Worm (Caenorhabditis elegans): ENCODE data around the gene zip-10.

The zip-10 gene

ce11 chrV:11649254-11649653 lies 1.3 kb downstream of the zip-10 start:
- TF ChIP-seq T22C8.4 (GFP tag; IDR thresholded peaks at IDR 0.05) (no peak), klf-2 (GFP tag; conservative IDR thresholded peaks at IDR 0.05) (no peak), cog-1 (tag; optimal IDR thresholded peaks at IDR 0.05) (no peak), ref-1 (GFP tag; conservative IDR thresholded peaks at IDR 0.05) (no peak), med-1 (GFP tag; optimal IDR thresholded peaks at IDR 0.05; ENCODE audit: insufficient read depth) (no peak), flt-1 (GFP tag; IDR thresholded peaks at IDR 0.05) (no peak), tab-1 (GFP tag; IDR thresholded peaks at IDR 0.05) (no peak), ztf-23 (GFP tag; IDR thresholded peaks at IDR 0.05) (no peak), ztf-29 (GFP tag; IDR thresholded peaks at IDR 0.05) (no peak)

- TF ChIP-seq ref-1 (GFP tag; conservative IDR thresholded peaks at IDR 0.05) (no peak), cog-1 (tag; optimal IDR thresholded peaks at IDR 0.05) (no peak), flt-1 (GFP tag; IDR thresholded peaks at IDR 0.05) (no peak), ztf-29 (GFP tag; IDR thresholded peaks at IDR 0.05) (no peak), med-1 (GFP tag; optimal IDR thresholded peaks at IDR 0.05; ENCODE audit: insufficient read depth) (no peak)
Observed at ce11 chrV:11648435-11648834, 2.1 kb downstream of the zip-10 start.

- no peak for TF ChIP-seq T22C8.4 (GFP tag; IDR thresholded peaks at IDR 0.05)
- TF ChIP-seq tab-1 (GFP tag; IDR thresholded peaks at IDR 0.05): no peak
- no peak for TF ChIP-seq med-1 (GFP tag; optimal IDR thresholded peaks at IDR 0.05; ENCODE audit: insufficient read depth)
- no peak for TF ChIP-seq ztf-23 (GFP tag; IDR thresholded peaks at IDR 0.05)
- no peak for TF ChIP-seq cog-1 (tag; optimal IDR thresholded peaks at IDR 0.05)
Observed at ce11 chrV:11647821-11648220, 2.7 kb downstream of the zip-10 start.

DNA sequence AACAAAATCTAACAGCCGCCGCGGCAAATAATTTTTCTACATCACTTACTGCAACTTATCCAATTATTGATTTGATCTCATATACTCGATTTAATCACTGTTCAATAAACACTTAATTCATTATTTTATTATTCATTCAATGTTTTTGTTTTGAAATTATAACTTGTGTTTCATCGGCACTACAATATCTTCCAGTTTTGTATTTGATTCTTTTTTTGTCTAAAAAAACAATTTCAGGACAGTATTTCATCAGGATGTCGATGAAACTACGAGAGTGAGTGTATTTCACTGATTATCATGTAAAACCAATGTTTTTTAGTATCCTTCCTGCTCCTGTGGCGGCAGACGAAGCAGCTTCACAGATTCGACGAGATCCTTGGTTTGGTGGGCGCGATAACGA lies 5.3 kb downstream of the zip-10 start, which contains the start of gene skp-1:
skp-1 (plus strand) TSS at position 238 of the 400 bp plus-strand sequence.
- TF ChIP-seq flt-1 (GFP tag; IDR thresholded peaks at IDR 0.05) (no peak), ref-1 (GFP tag; conservative IDR thresholded peaks at IDR 0.05) (no peak), tab-1 (GFP tag; IDR thresholded peaks at IDR 0.05) (no peak), T22C8.4 (GFP tag; IDR thresholded peaks at IDR 0.05) (no peak), ztf-29 (GFP tag; IDR thresholded peaks at IDR 0.05) (no peak), med-1 (GFP tag; optimal IDR thresholded peaks at IDR 0.05; ENCODE audit: insufficient read depth) (no peak), cog-1 (tag; optimal IDR thresholded peaks at IDR 0.05) (no peak), klf-2 (GFP tag; conservative IDR thresholded peaks at IDR 0.05) (no peak)

- TF ChIP-seq cog-1 (tag; optimal IDR thresholded peaks at IDR 0.05) (peak; percentile 11), tab-1 (GFP tag; IDR thresholded peaks at IDR 0.05) (no peak), ztf-29 (GFP tag; IDR thresholded peaks at IDR 0.05) (no peak), T22C8.4 (GFP tag; IDR thresholded peaks at IDR 0.05) (peak; percentile 76), med-1 (GFP tag; optimal IDR thresholded peaks at IDR 0.05; ENCODE audit: insufficient read depth) (no peak), ztf-23 (GFP tag; IDR thresholded peaks at IDR 0.05) (peak; percentile 69; the same call in 1 of the 2 replicates), ref-1 (GFP tag; conservative IDR thresholded peaks at IDR 0.05) (peak; percentile 57; the same call in 1 of the 2 replicates), flt-1 (GFP tag; IDR thresholded peaks at IDR 0.05) (no peak)
Observed at ce11 chrV:11644166-11644565, 6.4 kb downstream of the zip-10 start, which contains the start of gene bir-1. bir-1 (plus strand) TSS chrV:11644477.

DNA sequence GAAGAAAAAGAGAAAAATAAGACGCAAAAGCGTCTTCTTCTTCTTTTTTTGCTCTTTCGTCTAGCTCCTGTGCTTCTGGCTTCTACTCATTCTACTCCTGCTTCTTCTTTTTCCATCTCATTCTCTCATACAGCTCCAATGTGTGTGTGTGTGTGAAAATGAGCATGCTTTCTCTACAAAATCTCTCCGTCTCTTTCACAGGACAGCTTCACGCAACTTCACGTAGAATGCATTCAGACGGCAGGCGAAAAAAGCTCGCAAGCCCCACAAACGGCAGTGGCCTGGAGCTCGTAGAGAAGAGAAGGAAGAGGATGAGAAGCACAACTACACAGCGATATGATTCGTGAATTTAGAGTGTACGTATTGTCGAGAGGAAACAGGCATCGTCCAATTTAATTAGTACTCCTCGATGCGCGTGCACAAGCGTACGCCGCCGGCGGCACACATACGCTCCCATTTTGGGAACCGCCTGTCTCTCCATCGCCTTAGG lies 9.2 kb downstream of the zip-10 start:
- TF ChIP-seq tab-1 (GFP tag; IDR thresholded peaks at IDR 0.05): no peak
- no peak for TF ChIP-seq cog-1 (tag; optimal IDR thresholded peaks at IDR 0.05)
- TF ChIP-seq T22C8.4 (GFP tag; IDR thresholded peaks at IDR 0.05): no peak
- TF ChIP-seq klf-2 (GFP tag; conservative IDR thresholded peaks at IDR 0.05): no peak
- TF ChIP-seq ztf-23 (GFP tag; IDR thresholded peaks at IDR 0.05): no peak

DNA sequence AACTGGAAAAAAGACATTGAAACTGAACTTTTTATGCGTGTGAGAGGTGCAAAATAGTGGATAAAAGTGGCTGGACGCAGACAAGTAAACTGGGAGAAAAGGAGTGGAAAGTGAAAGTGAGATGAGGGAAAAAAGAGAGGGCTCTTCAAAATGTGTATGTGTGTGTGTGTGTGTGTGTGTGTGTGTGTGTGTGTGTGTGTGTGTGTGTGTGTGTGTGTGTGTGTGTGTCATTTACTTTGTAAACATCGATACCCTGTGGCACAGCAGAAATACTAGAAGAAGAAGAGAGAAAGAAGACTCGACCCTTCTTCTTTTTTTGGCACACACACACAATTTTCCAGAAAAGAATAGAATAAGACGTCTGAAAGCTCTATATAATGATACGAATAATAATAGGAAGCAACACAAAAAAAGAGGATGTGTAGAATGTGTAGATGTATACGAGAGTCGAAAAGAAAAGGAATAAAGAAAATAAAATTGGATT lies 11.9 kb downstream of the zip-10 start:
- TF ChIP-seq tab-1 (GFP tag; IDR thresholded peaks at IDR 0.05) (no peak), klf-2 (GFP tag; conservative IDR thresholded peaks at IDR 0.05) (no peak), flt-1 (GFP tag; IDR thresholded peaks at IDR 0.05) (no peak), ztf-23 (GFP tag; IDR thresholded peaks at IDR 0.05) (0 out of 2 replicates have a peak, but pooled peaks have one; percentile 27), ref-1 (GFP tag; conservative IDR thresholded peaks at IDR 0.05) (no peak)

DNA sequence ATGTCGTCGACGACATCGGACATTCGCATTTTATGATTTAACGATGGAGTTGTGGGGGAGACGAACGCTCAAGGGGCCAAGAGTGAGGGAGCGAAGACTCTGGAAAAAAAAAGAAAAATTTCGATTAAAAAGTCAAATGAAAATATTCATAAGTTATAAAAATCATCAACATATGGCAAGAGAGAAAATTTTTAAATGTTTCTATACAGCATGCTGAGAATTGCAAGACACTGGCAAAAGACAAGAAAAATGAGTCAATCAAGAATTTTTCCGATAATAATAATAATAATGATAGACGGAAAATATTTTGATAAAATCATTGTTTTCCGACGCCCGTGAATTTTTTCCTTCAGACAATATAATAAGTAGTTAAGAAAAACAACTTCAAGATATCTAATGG lies 13.4 kb downstream of the zip-10 start, which contains the start of gene sipa-1:
sipa-1 (minus strand) TSS at position 101 of the 400 bp plus-strand sequence.
- TF ChIP-seq T22C8.4 (GFP tag; IDR thresholded peaks at IDR 0.05) (no peak), flt-1 (GFP tag; IDR thresholded peaks at IDR 0.05) (no peak), med-1 (GFP tag; optimal IDR thresholded peaks at IDR 0.05; ENCODE audit: insufficient read depth) (no peak), ref-1 (GFP tag; conservative IDR thresholded peaks at IDR 0.05) (no peak), tab-1 (GFP tag; IDR thresholded peaks at IDR 0.05) (no peak), ztf-29 (GFP tag; IDR thresholded peaks at IDR 0.05) (no peak), cog-1 (tag; optimal IDR thresholded peaks at IDR 0.05) (no peak), ztf-23 (GFP tag; IDR thresholded peaks at IDR 0.05) (no peak), klf-2 (GFP tag; conservative IDR thresholded peaks at IDR 0.05) (no peak)

ce11 chrV:11635587-11635986 lies 15.0 kb downstream of the zip-10 start:
- TF ChIP-seq T22C8.4 (GFP tag; IDR thresholded peaks at IDR 0.05) (no peak), ztf-29 (GFP tag; IDR thresholded peaks at IDR 0.05) (no peak), ztf-23 (GFP tag; IDR thresholded peaks at IDR 0.05) (no peak), med-1 (GFP tag; optimal IDR thresholded peaks at IDR 0.05; ENCODE audit: insufficient read depth) (no peak), ref-1 (GFP tag; conservative IDR thresholded peaks at IDR 0.05) (no peak), flt-1 (GFP tag; IDR thresholded peaks at IDR 0.05) (no peak), cog-1 (tag; optimal IDR thresholded peaks at IDR 0.05) (no peak), klf-2 (GFP tag; conservative IDR thresholded peaks at IDR 0.05) (no peak), tab-1 (GFP tag; IDR thresholded peaks at IDR 0.05) (no peak)

DNA sequence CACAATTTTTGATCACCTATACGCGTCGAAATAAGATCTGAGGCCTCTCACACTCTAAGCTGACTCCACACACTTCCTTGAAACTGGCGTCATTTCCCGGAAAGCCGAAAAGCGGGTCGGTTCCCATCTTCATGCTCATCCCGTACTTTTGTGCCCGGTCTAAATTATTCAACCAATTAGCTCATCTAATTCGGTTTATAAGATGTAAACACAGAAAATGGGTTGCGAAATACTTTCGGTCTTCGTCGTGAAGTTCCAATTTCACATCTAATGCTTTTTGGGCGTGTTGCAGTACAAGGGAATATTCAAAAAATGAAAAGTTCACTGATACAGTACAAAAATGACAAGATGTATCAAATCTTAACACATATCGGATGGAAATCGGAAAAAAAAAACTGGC lies 19.4 kb downstream of the zip-10 start:
- TF ChIP-seq flt-1 (GFP tag; IDR thresholded peaks at IDR 0.05) (no peak), T22C8.4 (GFP tag; IDR thresholded peaks at IDR 0.05) (no peak), tab-1 (GFP tag; IDR thresholded peaks at IDR 0.05) (no peak), klf-2 (GFP tag; conservative IDR thresholded peaks at IDR 0.05) (no peak), med-1 (GFP tag; optimal IDR thresholded peaks at IDR 0.05; ENCODE audit: insufficient read depth) (no peak), ztf-29 (GFP tag; IDR thresholded peaks at IDR 0.05) (no peak), ref-1 (GFP tag; conservative IDR thresholded peaks at IDR 0.05) (no peak), cog-1 (tag; optimal IDR thresholded peaks at IDR 0.05) (no peak), ztf-23 (GFP tag; IDR thresholded peaks at IDR 0.05) (no peak)
